Worm (Caenorhabditis elegans) whole organism, young adult: ENCODE data around the gene ccz-1.

ENCODE experiments used
- B0336.3 ChIP-seq: fragments of 200-800 bp; sonication (Bioruptor generic); IDR thresholded peaks from 2 replicates; pipeline ENCODE4 v1.3.6; 2022; ENCODE audit warnings: missing genetic modification characterization, missing compliant biosample characterization
- C06A6.2 ChIP-seq: fragments of 200-800 bp; sonication (Bioruptor generic); conservative IDR thresholded peaks from 2 replicates; pipeline ENCODE4 v1.3.6; 2022; ENCODE audit warnings: missing genetic modification characterization, missing compliant biosample characterization
- C17E4.6 ChIP-seq: fragments of 200-800 bp; sonication (Bioruptor generic); IDR thresholded peaks from 2 replicates; pipeline ENCODE4 v1.3.6; 2022; ENCODE audit warnings: missing genetic modification reagents, missing genetic modification characterization, missing compliant biosample characterization
- F10E7.11 ChIP-seq: sonication (generic microtip); optimal IDR thresholded peaks from 2 replicates; lab custom pipeline; 2017; ENCODE audit warnings: mild to moderate bottlenecking, missing genetic modification characterization, moderate library complexity, missing compliant biosample characterization
- F22D6.2 ChIP-seq: sonication (generic microtip); optimal IDR thresholded peaks from 2 replicates; lab custom pipeline; 2016; ENCODE audit warnings: mild to moderate bottlenecking, missing genetic modification characterization, missing compliant biosample characterization
- Y53G8AR.9 ChIP-seq: fragments of 200-800 bp; sonication (Bioruptor generic); conservative IDR thresholded peaks from 2 replicates; pipeline ENCODE4 v1.3.6; 2022; ENCODE audit warnings: missing genetic modification reagents, missing genetic modification characterization, missing compliant biosample characterization
- ZK185.1 ChIP-seq: sonication (generic microtip); optimal IDR thresholded peaks from 2 replicates; lab custom pipeline; 2016; ENCODE audit warnings: mild to moderate bottlenecking, missing genetic modification characterization, missing compliant biosample characterization; ENCODE audit not compliant: poor library complexity, severe bottlenecking
- ama-1 ChIP-seq, 3 experiments: fragments of 150-350 bp in 1 of 3; sonication (generic microtip) in 2 of 3; optimal IDR thresholded peaks; 2 replicates each; lab custom pipeline; 2014 to 2018; ENCODE audit warnings: missing biosample characterization in 2 of 3, missing genetic modification characterization in 2 of 3, missing genetic modification reagents in 2 of 3
- bed-1 ChIP-seq: fragments of 200-800 bp; sonication (Bioruptor generic); IDR thresholded peaks from 2 replicates; pipeline ENCODE4 v1.3.6; 2022; ENCODE audit warnings: missing genetic modification reagents, missing genetic modification characterization, missing compliant biosample characterization
- cebp-1 ChIP-seq, 2 experiments: fragments of 200-800 bp in 1 of 2; sonication (Bioruptor generic) in 1 of 2; sonication (generic microtip) in 1 of 2; IDR thresholded peaks in 1 of 2; optimal IDR thresholded peaks in 1 of 2; 2 replicates each; pipeline versions ENCODE4 v1.3.6 to Lab custom; 2017 to 2022; ENCODE audit warnings: missing compliant biosample characterization in 2 of 2, missing genetic modification characterization in 2 of 2, mild to moderate bottlenecking in 1 of 2, missing genetic modification reagents in 1 of 2, moderate library complexity in 1 of 2
- cebp-2 ChIP-seq: fragments of 200-800 bp; sonication (Bioruptor generic); IDR thresholded peaks from 2 replicates; pipeline ENCODE4 v1.3.6; 2022; ENCODE audit warnings: missing genetic modification characterization, missing compliant biosample characterization
- ceh-100 ChIP-seq: fragments of 200-800 bp; sonication (Bioruptor generic); IDR thresholded peaks from 2 replicates; pipeline ENCODE4 v1.3.6; 2022; ENCODE audit warnings: missing genetic modification reagents, missing genetic modification characterization, missing compliant biosample characterization
- ceh-27 ChIP-seq: fragments of 200-800 bp; sonication (Bioruptor generic); optimal IDR thresholded peaks from 2 replicates; lab custom pipeline; 2018; ENCODE audit warnings: mild to moderate bottlenecking, missing genetic modification characterization, moderate library complexity, missing compliant biosample characterization
- ceh-40 ChIP-seq: fragments of 200-800 bp; sonication (Bioruptor generic); IDR thresholded peaks from 2 replicates; pipeline ENCODE4 v1.3.6; 2022; ENCODE audit warnings: missing genetic modification characterization, missing compliant biosample characterization
- ceh-58 ChIP-seq: fragments of 200-800 bp; sonication (Bioruptor generic); IDR thresholded peaks from 2 replicates; pipeline ENCODE4 v1.3.6; 2022; ENCODE audit warnings: missing genetic modification characterization, missing compliant biosample characterization
- chd-7 ChIP-seq: sonication (generic microtip); optimal IDR thresholded peaks from 2 replicates; lab custom pipeline; 2016; ENCODE audit warnings: mild to moderate bottlenecking, missing genetic modification characterization, moderate library complexity, missing compliant biosample characterization
- die-1 ChIP-seq: sonication (generic microtip); optimal IDR thresholded peaks from 2 replicates; lab custom pipeline; 2016; ENCODE audit warnings: missing genotype, mild to moderate bottlenecking, missing genetic modification characterization, missing compliant biosample characterization
- dpff-1 ChIP-seq: sonication (generic microtip); optimal IDR thresholded peaks from 2 replicates; lab custom pipeline; 2017; ENCODE audit warnings: mild to moderate bottlenecking, missing genetic modification characterization, missing compliant biosample characterization
- gei-17 ChIP-seq: fragments of 200-800 bp; sonication (Bioruptor generic); optimal IDR thresholded peaks from 2 replicates; lab custom pipeline; 2018; ENCODE audit warnings: mild to moderate bottlenecking, missing genetic modification characterization, missing compliant biosample characterization
- him-1 ChIP-seq: sonication (generic microtip); optimal IDR thresholded peaks from 2 replicates; lab custom pipeline; 2016; ENCODE audit warnings: missing genotype, missing genetic modification reagents, missing genetic modification characterization, missing compliant biosample characterization
- hlh-12 ChIP-seq: sonication (generic microtip); optimal IDR thresholded peaks from 2 replicates; lab custom pipeline; 2016; ENCODE audit warnings: missing genetic modification characterization, missing compliant biosample characterization
- hmg-1.2 ChIP-seq: fragments of 200-800 bp; sonication (Bioruptor generic); IDR thresholded peaks from 2 replicates; pipeline ENCODE4 v1.3.6; 2022; ENCODE audit warnings: missing genetic modification reagents, missing genetic modification characterization, missing compliant biosample characterization
- lag-1 ChIP-seq: fragments of 200-800 bp; sonication (Bioruptor generic); IDR thresholded peaks from 2 replicates; pipeline ENCODE4 v1.3.6; 2022; ENCODE audit warnings: missing genetic modification reagents, missing genetic modification characterization, missing compliant biosample characterization
- lin-40 ChIP-seq: sonication (generic microtip); optimal IDR thresholded peaks from 2 replicates; lab custom pipeline; 2016; ENCODE audit warnings: missing genetic modification characterization, mild to moderate bottlenecking, missing compliant biosample characterization, missing genotype, missing genetic modification reagents
- lir-1 ChIP-seq: fragments of 200-800 bp; sonication (Bioruptor generic); conservative IDR thresholded peaks from 2 replicates; pipeline ENCODE4 v1.3.6; 2022; ENCODE audit warnings: missing genetic modification reagents, missing genetic modification characterization, missing compliant biosample characterization
- madf-10 ChIP-seq: sonication (generic microtip); optimal IDR thresholded peaks from 2 replicates; lab custom pipeline; 2016; ENCODE audit warnings: mild to moderate bottlenecking, missing genetic modification characterization, missing compliant biosample characterization
- mcd-1 ChIP-seq: fragments of 200-800 bp; sonication (Bioruptor generic); IDR thresholded peaks from 2 replicates; pipeline ENCODE4 v1.3.6; 2022; ENCODE audit warnings: missing genetic modification reagents, missing genetic modification characterization, missing compliant biosample characterization
- nhr-120 ChIP-seq: fragments of 200-800 bp; sonication (Bioruptor generic); IDR thresholded peaks from 2 replicates; pipeline ENCODE4 v1.3.6; 2022; ENCODE audit warnings: missing genetic modification characterization, missing compliant biosample characterization
- nhr-90 ChIP-seq: sonication (generic microtip); optimal IDR thresholded peaks from 2 replicates; lab custom pipeline; 2016; ENCODE audit warnings: missing genotype, mild to moderate bottlenecking, missing genetic modification characterization, missing compliant biosample characterization
- pbrm-1 ChIP-seq: fragments of 200-800 bp; sonication (Bioruptor generic); IDR thresholded peaks from 2 replicates; pipeline ENCODE4 v1.3.6; 2022; ENCODE audit warnings: missing genetic modification reagents, missing genetic modification characterization, missing compliant biosample characterization
- rec-8 ChIP-seq, 2 experiments: sonication (generic microtip); optimal IDR thresholded peaks; 2 replicates each; lab custom pipeline; 2016; ENCODE audit warnings: mild to moderate bottlenecking in 2 of 2, missing genetic modification characterization in 2 of 2, missing genetic modification reagents in 2 of 2, missing genotype in 2 of 2, missing biosample characterization in 1 of 2, missing compliant biosample characterization in 1 of 2, moderate library complexity in 1 of 2
- repo-1 ChIP-seq: sonication (generic microtip); optimal IDR thresholded peaks from 2 replicates; lab custom pipeline; 2017; ENCODE audit warnings: mild to moderate bottlenecking, missing genetic modification characterization, missing compliant biosample characterization
- sea-2 ChIP-seq: fragments of 200-800 bp; sonication (Bioruptor generic); IDR thresholded peaks from 2 replicates; pipeline ENCODE4 v1.3.6; 2022; ENCODE audit warnings: missing genetic modification characterization, missing compliant biosample characterization
- snpc-1.3 ChIP-seq: sonication (generic microtip); optimal IDR thresholded peaks from 2 replicates; lab custom pipeline; 2017; ENCODE audit warnings: missing genetic modification characterization, mild to moderate bottlenecking, missing compliant biosample characterization, antibody characterized with exemption, moderate library complexity, missing genotype, missing genetic modification reagents; ENCODE audit not compliant: insufficient read depth
- snpc-4 ChIP-seq, 5 experiments: fragments of 150-350 bp in 1 of 5; sonication (generic microtip) in 4 of 5; optimal IDR thresholded peaks; 2 replicates each; lab custom pipeline; 2014 to 2018; ENCODE audit warnings: missing genetic modification characterization in 5 of 5, missing biosample characterization in 3 of 5, antibody characterized with exemption in 2 of 5, mild to moderate bottlenecking in 2 of 5, missing compliant biosample characterization in 2 of 5, missing genotype in 2 of 5, moderate library complexity in 2 of 5, missing genetic modification reagents in 1 of 5
- somi-1 ChIP-seq: fragments of 200-800 bp; sonication (Bioruptor generic); optimal IDR thresholded peaks from 2 replicates; lab custom pipeline; 2018; ENCODE audit warnings: mild to moderate bottlenecking, missing genetic modification characterization, missing compliant biosample characterization
- xnd-1 ChIP-seq: sonication (generic microtip); optimal IDR thresholded peaks from 2 replicates; lab custom pipeline; 2016; ENCODE audit warnings: missing genotype, missing genetic modification reagents, missing genetic modification characterization, missing compliant biosample characterization
- zfh-2 ChIP-seq: fragments of 200-800 bp; sonication (Bioruptor generic); conservative IDR thresholded peaks from 2 replicates; pipeline ENCODE4 v1.3.6; 2022; ENCODE audit warnings: missing genetic modification reagents, missing genetic modification characterization, missing compliant biosample characterization
- zim-3 ChIP-seq: sonication (generic microtip); optimal IDR thresholded peaks from 2 replicates; lab custom pipeline; 2017; ENCODE audit warnings: mild to moderate bottlenecking, missing genetic modification characterization, moderate library complexity, missing compliant biosample characterization
- ztf-22 ChIP-seq: fragments of 200-800 bp; sonication (Bioruptor generic); optimal IDR thresholded peaks from 2 replicates; lab custom pipeline; 2018; ENCODE audit warnings: mild to moderate bottlenecking, missing genetic modification characterization, moderate library complexity, missing compliant biosample characterization
- ztf-26 ChIP-seq: sonication (generic microtip); optimal IDR thresholded peaks from 2 replicates; lab custom pipeline; 2017; ENCODE audit warnings: missing genetic modification characterization, missing compliant biosample characterization
- ztf-28 ChIP-seq: fragments of 200-800 bp; sonication (Bioruptor generic); IDR thresholded peaks from 2 replicates; pipeline ENCODE4 v1.3.6; 2022; ENCODE audit warnings: missing genetic modification reagents, missing genetic modification characterization, missing compliant biosample characterization

ccz-1 gene

DNA sequence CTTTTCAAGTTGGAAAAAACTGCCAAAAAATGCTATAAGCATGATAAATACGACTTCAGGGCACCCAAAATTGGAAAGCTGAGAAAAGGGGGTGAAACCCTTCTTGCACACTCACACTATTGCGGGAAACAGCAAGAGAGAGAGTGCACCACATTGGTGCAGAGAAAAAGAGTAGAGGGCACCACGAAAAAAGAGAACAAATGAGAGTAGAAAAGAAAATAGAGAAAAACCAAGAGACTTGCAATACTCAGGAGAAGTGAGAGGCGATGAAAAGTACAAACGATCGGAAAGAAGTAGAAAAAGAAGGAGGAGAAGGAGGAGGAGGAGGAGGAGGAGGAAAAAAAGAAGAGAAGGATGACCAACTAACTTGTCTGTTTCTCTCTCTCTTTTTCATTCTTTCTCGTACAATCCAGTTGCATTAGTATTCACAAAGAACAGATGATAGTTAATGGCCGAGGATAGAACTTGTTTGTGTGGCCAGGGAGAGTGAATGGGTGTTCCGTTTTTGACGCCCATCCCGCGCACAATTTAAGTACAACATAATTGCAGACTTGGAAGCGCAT, 23.4 kb upstream of the ccz-1 start (continued):
- 0 out of 2 replicates have a peak, but pooled peaks have one; percentile 7 for TF ChIP-seq cebp-2 (GFP tag; lab: Robert Waterston, UW)
- TF ChIP-seq xnd-1 (tag; lab: Kevin White, UChicago): no peak
- 0 out of 2 replicates have a peak, but pooled peaks have one; percentile 77 for TF ChIP-seq ceh-58 (GFP tag; lab: Robert Waterston, UW)
- no peak for TF ChIP-seq F22D6.2 (tag; lab: Kevin White, UChicago)
- TF ChIP-seq dpff-1: no peak
- TF ChIP-seq sea-2 (GFP tag; lab: Robert Waterston, UW): no peak
- no peak for TF ChIP-seq bed-1 (GFP tag; lab: Robert Waterston, UW)
- TF ChIP-seq lin-40: peak; percentile 29
- TF ChIP-seq C06A6.2: no peak
- no peak for TF ChIP-seq ztf-28
- TF ChIP-seq snpc-1.3 (tag; lab: Kevin White, UChicago): no peak
- TF ChIP-seq hmg-1.2 (GFP tag; lab: Robert Waterston, UW): peak; percentile 39
- TF ChIP-seq die-1 (tag; lab: Kevin White, UChicago): no peak
- TF ChIP-seq lir-1 (GFP tag; lab: Robert Waterston, UW): no peak
- no peak for TF ChIP-seq hlh-12 (tag; lab: Kevin White, UChicago)
- TF ChIP-seq gei-17 (GFP tag; lab: Kevin White, UChicago): no peak
- peak; percentile 21 for TF ChIP-seq repo-1 (tag; lab: Kevin White, UChicago)

DNA sequence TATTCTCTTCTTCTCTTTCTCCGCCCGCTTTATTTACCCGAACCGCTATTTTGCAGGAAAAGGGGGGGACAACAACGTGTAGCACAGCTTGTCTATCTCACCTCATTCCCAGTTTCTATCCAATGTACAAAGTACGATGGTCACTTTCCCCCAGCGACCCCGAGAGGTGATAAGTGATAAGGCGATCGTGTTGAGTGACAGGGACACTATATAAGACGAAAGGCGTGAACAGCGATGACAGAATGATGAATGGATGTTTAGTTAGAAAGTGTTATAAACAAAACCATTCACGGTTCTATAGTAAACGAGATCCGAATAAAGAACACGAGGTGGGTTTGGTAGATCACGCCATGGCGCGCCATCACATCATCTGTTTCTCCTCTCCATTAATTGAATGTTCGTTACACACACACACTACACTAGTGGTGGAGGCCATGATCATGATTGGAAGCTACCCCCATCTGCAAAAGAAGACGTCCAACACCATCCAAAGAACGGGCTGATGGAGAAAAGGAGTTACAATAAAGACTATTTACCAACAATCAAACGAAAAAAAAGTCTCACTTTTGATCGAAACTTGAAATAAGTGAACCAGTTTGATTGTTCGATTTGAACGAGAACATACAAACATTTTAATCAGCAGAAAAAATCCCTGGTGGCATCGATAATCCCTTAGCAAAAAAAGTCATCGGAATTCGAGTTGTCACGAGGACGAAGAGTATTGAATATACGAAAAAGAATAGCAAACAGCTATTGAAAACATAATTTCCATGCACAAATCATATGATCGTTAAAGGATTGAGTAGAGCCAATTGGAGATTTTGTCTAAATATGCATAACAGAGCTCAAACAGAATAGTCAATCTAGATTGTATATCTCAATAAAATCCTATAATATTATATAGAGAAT, 22.1 kb upstream of the ccz-1 start:
- no peak for TF ChIP-seq ceh-40 (GFP tag; lab: Robert Waterston, UW)
- TF ChIP-seq mcd-1: peak; percentile 44; the same call in 1 of the 2 replicates
- TF ChIP-seq ceh-58 (GFP tag; lab: Robert Waterston, UW): no peak
- no peak for TF ChIP-seq snpc-4 (GFP tag; optimal IDR thresholded peaks at IDR 0.05; lab: Kevin White, UChicago)
- TF ChIP-seq snpc-4 (tag; optimal IDR thresholded peaks at IDR 0.05; lab: Kevin White, UChicago): peak in 2 of 4 experiments; percentile 25 to 26
- TF ChIP-seq zfh-2 (GFP tag; lab: Robert Waterston, UW): 0 out of 2 replicates have a peak, but pooled peaks have one; percentile 14
- peak; percentile 69 for TF ChIP-seq chd-7 (tag; lab: Kevin White, UChicago)
- TF ChIP-seq somi-1: peak; percentile 48
- peak; percentile 43 for TF ChIP-seq ztf-22
- TF ChIP-seq ZK185.1 (tag; lab: Kevin White, UChicago): peak; percentile 9
- no peak for TF ChIP-seq him-1
- 0 out of 2 replicates have a peak, but pooled peaks have one; percentile 22 for TF ChIP-seq hmg-1.2 (GFP tag; lab: Robert Waterston, UW)
- TF ChIP-seq ama-1 (optimal IDR thresholded peaks at IDR 0.05; lab: Kevin White, UChicago): peak; percentile 76
- TF ChIP-seq ama-1 (GFP tag; optimal IDR thresholded peaks at IDR 0.05; lab: Kevin White, UChicago): no peak
- no peak for TF ChIP-seq repo-1 (tag; lab: Kevin White, UChicago)
- TF ChIP-seq zim-3: no peak
- peak; percentile 47 for TF ChIP-seq madf-10 (tag; lab: Kevin White, UChicago)
- no peak for TF ChIP-seq lag-1 (GFP tag; lab: Robert Waterston, UW)
- TF ChIP-seq ceh-27 (GFP tag; lab: Kevin White, UChicago): no peak
- peak; percentile 82 for TF ChIP-seq nhr-90
- no peak for TF ChIP-seq nhr-120 (GFP tag; lab: Robert Waterston, UW)
- peak; percentile 29 for TF ChIP-seq die-1 (tag; lab: Kevin White, UChicago)
- TF ChIP-seq ztf-26 (tag; lab: Kevin White, UChicago): peak; percentile 84
- TF ChIP-seq F10E7.11: peak; percentile 6
- peak; percentile 33; the same call in 1 of the 2 replicates for TF ChIP-seq cebp-1 (GFP tag; IDR thresholded peaks at IDR 0.05; lab: Robert Waterston, UW)
- peak; percentile 43 for TF ChIP-seq cebp-1 (tag; optimal IDR thresholded peaks at IDR 0.05; lab: Kevin White, UChicago)
- TF ChIP-seq rec-8 (tag; optimal IDR thresholded peaks at IDR 0.05; lab: Kevin White, UChicago): no peak
- 0 out of 2 replicates have a peak, but pooled peaks have one; percentile 24 for TF ChIP-seq pbrm-1 (GFP tag; lab: Robert Waterston, UW)
- TF ChIP-seq Y53G8AR.9 (GFP tag; lab: Robert Waterston, UW): peak; percentile 60; the same call in 1 of the 2 replicates
- TF ChIP-seq ceh-100 (GFP tag; lab: Robert Waterston, UW): no peak
- peak; percentile 62; the same call in 1 of the 2 replicates for TF ChIP-seq B0336.3 (GFP tag; lab: Robert Waterston, UW)
- no peak for TF ChIP-seq C17E4.6 (GFP tag; lab: Robert Waterston, UW)
